Fruit fly (Drosophila melanogaster) whole organism, embryonic: ENCODE data around the gene CG34307.
A peak's percentile ranks its signal among the peaks of the same experiment; 100 is the strongest.

Experiments
- CG30020 ChIP-seq: fragments of 200-800 bp; optimal IDR thresholded peaks from 2 replicates; lab custom pipeline; 2019; ENCODE audit warnings: missing biosample characterization, mild to moderate bottlenecking, missing genetic modification characterization, moderate library complexity
- CG3065 ChIP-seq: fragments of 200-800 bp; sonication (Bioruptor generic); optimal IDR thresholded peaks from 2 replicates; lab custom pipeline; 2016; ENCODE audit warnings: missing biosample characterization, missing genetic modification characterization
- CG3838 ChIP-seq: fragments of 200-800 bp; sonication (Bioruptor generic); optimal IDR thresholded peaks from 3 replicates; lab custom pipeline; 2016; ENCODE audit warnings: missing biosample characterization, missing genetic modification characterization
- Pdp1 ChIP-seq, 2 experiments: fragments of 200-800 bp; sonication (Bioruptor generic); optimal IDR thresholded peaks; 3 replicates each; lab custom pipeline; 2016; ENCODE audit warnings: missing biosample characterization in 2 of 2, missing genetic modification characterization in 2 of 2, mild to moderate bottlenecking in 1 of 2, moderate library complexity in 1 of 2
- rib ChIP-seq: fragments of 200-800 bp; sonication (Bioruptor generic); IDR thresholded peaks from 2 replicates; pipeline ENCODE4 v1.3.6; 2022; ENCODE audit warnings: missing biosample characterization, missing genetic modification characterization
- row ChIP-seq: fragments of 200-800 bp; sonication (Bioruptor generic); IDR thresholded peaks from 3 replicates; pipeline ENCODE4 v1.3.6; 2022; ENCODE audit warnings: missing biosample characterization, missing genetic modification characterization
- sens ChIP-seq: fragments of 200-800 bp; sonication (Bioruptor generic); peaks from one replicate; lab custom pipeline; 2016; ENCODE audit warnings: missing biosample characterization, missing genetic modification characterization
- sr ChIP-seq: fragments of 200-800 bp; sonication (Bioruptor generic); IDR thresholded peaks from 3 replicates; pipeline ENCODE4 v1.3.6; 2022; ENCODE audit warnings: missing biosample characterization, missing genetic modification characterization

The CG34307 gene

DNA sequence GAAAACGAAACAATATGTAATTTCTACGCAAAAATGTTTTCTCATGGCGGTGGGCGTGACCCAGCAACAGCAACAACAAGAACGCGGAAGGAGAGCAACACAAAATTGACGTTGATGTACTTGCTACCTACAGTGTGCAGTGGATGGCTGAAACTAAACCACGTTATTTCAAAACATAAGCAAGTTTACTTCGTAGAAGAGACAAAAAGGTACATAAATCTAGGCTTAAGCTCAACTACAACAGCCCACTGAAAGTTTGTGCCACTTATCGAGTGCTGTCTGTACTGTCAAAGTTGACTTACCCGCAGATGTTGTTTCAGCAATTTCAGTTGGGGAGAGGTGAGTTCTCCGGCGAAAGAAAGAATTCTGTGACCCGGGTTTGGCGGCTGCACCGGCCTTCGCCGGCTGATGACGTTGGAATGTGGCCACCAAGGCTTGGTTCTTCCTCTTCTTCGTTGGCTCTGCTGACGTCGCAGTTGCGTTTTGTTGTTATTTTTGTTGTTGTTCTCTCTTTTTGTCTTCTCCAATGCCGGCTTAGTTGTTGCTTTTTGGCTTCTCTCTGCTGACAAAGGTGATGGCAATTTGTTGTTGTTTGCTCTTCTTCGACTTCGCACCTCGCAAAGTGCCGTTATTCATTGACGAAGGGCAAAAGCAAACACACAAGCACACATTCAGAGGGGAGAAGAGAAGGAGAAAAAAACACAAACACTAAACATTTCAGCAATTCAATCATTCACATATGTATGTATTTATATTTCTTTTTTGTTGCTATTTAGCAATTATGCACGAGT lies 49.9 kb downstream of the CG34307 start (continued):
- TF ChIP-seq rib (GFP tag; lab: Robert Waterston, UW) (no peak), CG3065 (GFP tag; lab: Kevin White, UChicago) (no peak)

DNA sequence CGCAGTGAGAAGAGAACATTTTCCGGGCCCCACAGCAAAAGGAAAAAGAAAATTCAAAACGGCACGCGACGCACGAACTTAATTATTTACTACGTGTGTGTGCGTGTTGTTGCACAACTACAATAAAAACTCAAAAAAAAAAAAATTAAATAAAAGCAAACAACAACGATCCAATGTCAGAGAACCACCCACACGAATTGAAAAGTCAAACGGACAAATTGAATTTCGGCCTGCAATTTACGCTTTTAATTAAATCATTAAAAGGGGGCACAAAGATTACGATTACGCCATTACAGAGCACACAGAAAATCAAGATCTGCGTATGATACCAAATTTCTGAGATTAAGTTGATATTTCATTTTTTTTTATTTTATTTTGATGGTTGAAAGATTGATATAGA lies 50.6 kb downstream of the CG34307 start:
- TF ChIP-seq sens: peak; percentile 59
- TF ChIP-seq CG30020 (tag; lab: Kevin White, UChicago): no peak
- TF ChIP-seq Pdp1 (GFP tag; optimal IDR thresholded peaks at IDR 0.05; lab: Kevin White, UChicago): peak in 1 of 2 experiments; percentile 66
- peak; percentile 57 for TF ChIP-seq sr (GFP tag; lab: Robert Waterston, UW)
- no peak for TF ChIP-seq CG3838
- no peak for TF ChIP-seq row (GFP tag; lab: Robert Waterston, UW)
